Fruit fly (Drosophila melanogaster): ENCODE data around the gene Syx17.

DNA sequence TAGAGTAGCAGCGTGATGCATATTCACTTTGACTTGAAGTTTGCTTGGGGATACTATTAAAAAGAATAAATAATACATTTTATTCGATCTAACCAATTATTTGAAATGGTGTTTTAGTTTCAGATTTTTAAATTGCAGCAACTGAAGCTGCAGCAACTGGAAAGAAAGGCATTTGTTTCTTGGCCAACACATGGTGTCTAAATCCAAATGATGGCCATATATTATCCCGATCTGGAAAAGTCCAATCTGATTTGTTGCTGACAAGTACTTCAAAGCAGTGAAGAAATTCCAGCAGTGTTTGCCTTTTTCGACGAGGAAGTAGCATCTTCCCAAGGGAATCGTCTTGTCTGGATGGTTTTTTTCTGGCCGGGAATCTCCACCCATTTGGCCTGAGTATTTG lies 6.2 kb upstream of the Syx17 start:
- no peak for TF ChIP-seq CG10631 (GFP tag; optimal IDR thresholded peaks at IDR 0.05)
- TF ChIP-seq CG34406 (GFP tag; optimal IDR thresholded peaks at IDR 0.05) = no peak
- TF ChIP-seq topi (GFP tag; optimal IDR thresholded peaks at IDR 0.05) = no peak
- TF ChIP-seq Lpt (GFP tag; optimal IDR thresholded peaks at IDR 0.05) = no peak
- TF ChIP-seq CG1621 (tag; optimal IDR thresholded peaks at IDR 0.05) = no peak
- no peak for TF ChIP-seq CG4318 (GFP tag; optimal IDR thresholded peaks at IDR 0.05)
- no peak for TF ChIP-seq CG11294 (GFP tag; IDR thresholded peaks at IDR 0.05)
- no peak for TF ChIP-seq CG9139 (GFP tag; optimal IDR thresholded peaks at IDR 0.05)

All from whole organism, prepupa.